Worm (Caenorhabditis elegans) whole organism, mixed stage, embryonic: ENCODE measurements around the gene sec-3.

Experiments
- M03D4.4 ChIP-seq: sonication (generic microtip); optimal IDR thresholded peaks from 2 replicates; lab custom pipeline; 2017; ENCODE audit warnings: mild to moderate bottlenecking, missing genetic modification characterization, missing compliant biosample characterization
- bed-3 ChIP-seq: fragments of 200-800 bp; sonication (Bioruptor generic); optimal IDR thresholded peaks from 3 replicates; lab custom pipeline; 2018; ENCODE audit warnings: mild to moderate bottlenecking, missing genetic modification characterization, moderate library complexity, missing compliant biosample characterization
- blmp-1 ChIP-seq: fragments of 150-350 bp; optimal IDR thresholded peaks from 2 replicates; lab custom pipeline; 2014; ENCODE audit warnings: missing biosample characterization, missing genetic modification characterization
- ceh-39 ChIP-seq: fragments of 150-350 bp; optimal IDR thresholded peaks from 2 replicates; lab custom pipeline; 2014; ENCODE audit warnings: missing biosample characterization, missing genetic modification characterization
- ceh-43 ChIP-seq: fragments of 200-800 bp; sonication (Bioruptor generic); optimal IDR thresholded peaks from 2 replicates; lab custom pipeline; 2018; ENCODE audit warnings: mild to moderate bottlenecking, missing genetic modification characterization, moderate library complexity, missing compliant biosample characterization
- ceh-83 ChIP-seq: fragments of 200-800 bp; sonication (Bioruptor generic); optimal IDR thresholded peaks from 2 replicates; lab custom pipeline; 2018; ENCODE audit warnings: mild to moderate bottlenecking, missing genetic modification characterization, missing compliant biosample characterization
- ces-1 ChIP-seq: fragments of 150-350 bp; optimal IDR thresholded peaks from 2 replicates; lab custom pipeline; 2014; ENCODE audit warnings: missing biosample characterization, missing genetic modification reagents, missing genetic modification characterization
- cnd-1 ChIP-seq: fragments of 200-800 bp; sonication (Bioruptor generic); optimal IDR thresholded peaks from 2 replicates; lab custom pipeline; 2018; ENCODE audit warnings: mild to moderate bottlenecking, missing genetic modification characterization, missing compliant biosample characterization
- drap-1 ChIP-seq: fragments of 200-800 bp; sonication (Bioruptor generic); optimal IDR thresholded peaks from 3 replicates; lab custom pipeline; 2018; ENCODE audit warnings: mild to moderate bottlenecking, missing genetic modification characterization, missing compliant biosample characterization
- elt-1 ChIP-seq: sonication (generic microtip); optimal IDR thresholded peaks from 2 replicates; lab custom pipeline; 2017; ENCODE audit warnings: missing genetic modification characterization, mild to moderate bottlenecking, missing compliant biosample characterization, antibody characterized with exemption, moderate library complexity, borderline replicate concordance; ENCODE audit not compliant: insufficient read depth
- elt-3 ChIP-seq: fragments of 150-350 bp; optimal IDR thresholded peaks from 2 replicates; lab custom pipeline; 2014; ENCODE audit warnings: missing biosample characterization, missing genetic modification characterization
- flh-1 ChIP-seq: fragments of 200-800 bp; sonication (Bioruptor generic); optimal IDR thresholded peaks from 2 replicates; lab custom pipeline; 2018; ENCODE audit warnings: mild to moderate bottlenecking, missing genetic modification characterization, moderate library complexity, missing compliant biosample characterization
- ham-2 ChIP-seq: fragments of 200-800 bp; sonication (Bioruptor generic); optimal IDR thresholded peaks from 2 replicates; lab custom pipeline; 2018; ENCODE audit warnings: mild to moderate bottlenecking, missing genetic modification characterization, missing compliant biosample characterization
- hlh-1 ChIP-seq: fragments of 150-350 bp; optimal IDR thresholded peaks from 2 replicates; lab custom pipeline; 2014; ENCODE audit warnings: missing biosample characterization, missing genetic modification reagents, missing genetic modification characterization
- lin-13 ChIP-seq: fragments of 150-350 bp; optimal IDR thresholded peaks from 2 replicates; lab custom pipeline; 2014; ENCODE audit warnings: missing biosample characterization, missing genetic modification characterization
- lin-32 ChIP-seq: fragments of 200-800 bp; sonication (Bioruptor generic); optimal IDR thresholded peaks from 2 replicates; lab custom pipeline; 2018; ENCODE audit warnings: mild to moderate bottlenecking, missing genetic modification characterization, missing compliant biosample characterization
- lsy-2 ChIP-seq: fragments of 150-350 bp; optimal IDR thresholded peaks from 2 replicates; lab custom pipeline; 2014; ENCODE audit warnings: missing biosample characterization, missing genetic modification characterization
- mab-5 ChIP-seq: fragments of 150-350 bp; optimal IDR thresholded peaks from 2 replicates; lab custom pipeline; 2014; ENCODE audit warnings: missing biosample characterization, missing genetic modification characterization
- mep-1 ChIP-seq: fragments of 150-350 bp; optimal IDR thresholded peaks from 2 replicates; lab custom pipeline; 2017; ENCODE audit warnings: missing biosample characterization, missing genetic modification reagents, missing genetic modification characterization, inconsistent platforms
- mls-2 ChIP-seq: sonication (generic microtip); optimal IDR thresholded peaks from 2 replicates; lab custom pipeline; 2016; ENCODE audit warnings: mild to moderate bottlenecking, missing genetic modification characterization, moderate library complexity, missing compliant biosample characterization
- nhr-12 ChIP-seq: fragments of 150-350 bp; optimal IDR thresholded peaks from 2 replicates; lab custom pipeline; 2014; ENCODE audit warnings: missing biosample characterization, missing genetic modification characterization
- nhr-2 ChIP-seq: fragments of 150-350 bp; optimal IDR thresholded peaks from 2 replicates; lab custom pipeline; 2014; ENCODE audit warnings: missing biosample characterization, missing genetic modification characterization
- nhr-237 ChIP-seq: fragments of 150-350 bp; optimal IDR thresholded peaks from 2 replicates; lab custom pipeline; 2014; ENCODE audit warnings: missing biosample characterization, missing genetic modification characterization
- nhr-28 ChIP-seq: fragments of 150-350 bp; optimal IDR thresholded peaks from 2 replicates; lab custom pipeline; 2014; ENCODE audit warnings: missing biosample characterization, missing genetic modification characterization
- nhr-76 ChIP-seq: sonication (generic microtip); optimal IDR thresholded peaks from 2 replicates; lab custom pipeline; 2017; ENCODE audit warnings: missing biosample characterization, missing genetic modification characterization
- pha-4 ChIP-seq: fragments of 150-350 bp; optimal IDR thresholded peaks from 2 replicates; lab custom pipeline; 2018; ENCODE audit warnings: missing biosample characterization, missing genetic modification reagents, missing genetic modification characterization
- sem-2 ChIP-seq: fragments of 200-800 bp; sonication (Bioruptor generic); optimal IDR thresholded peaks from 2 replicates; lab custom pipeline; 2018; ENCODE audit warnings: mild to moderate bottlenecking, missing genetic modification characterization, missing compliant biosample characterization
- snpc-4 ChIP-seq: fragments of 150-350 bp; optimal IDR thresholded peaks from 2 replicates; lab custom pipeline; 2014; ENCODE audit warnings: missing biosample characterization, missing genetic modification characterization
- sptf-1 ChIP-seq: sonication (generic microtip); optimal IDR thresholded peaks from 2 replicates; lab custom pipeline; 2017; ENCODE audit warnings: mild to moderate bottlenecking, missing genetic modification characterization, moderate library complexity, missing compliant biosample characterization
- tbx-8 ChIP-seq: fragments of 200-800 bp; sonication (Bioruptor generic); optimal IDR thresholded peaks from 2 replicates; lab custom pipeline; 2018; ENCODE audit warnings: mild to moderate bottlenecking, missing genetic modification characterization, moderate library complexity, missing compliant biosample characterization
- unc-120 ChIP-seq: sonication (generic microtip); optimal IDR thresholded peaks from 2 replicates; lab custom pipeline; 2017; ENCODE audit warnings: missing genetic modification characterization, missing compliant biosample characterization; ENCODE audit not compliant: poor library complexity, severe bottlenecking
- unc-39 ChIP-seq: fragments of 150-350 bp; optimal IDR thresholded peaks from 2 replicates; lab custom pipeline; 2014; ENCODE audit warnings: missing biosample characterization, missing genetic modification characterization
- unc-62 ChIP-seq: fragments of 150-350 bp; optimal IDR thresholded peaks from 2 replicates; lab custom pipeline; 2014; ENCODE audit warnings: missing biosample characterization, missing genetic modification reagents, missing genetic modification characterization
- zip-8 ChIP-seq: fragments of 150-350 bp; optimal IDR thresholded peaks from 2 replicates; lab custom pipeline; 2014; ENCODE audit warnings: missing biosample characterization, missing genetic modification characterization
- ztf-11 ChIP-seq: fragments of 150-350 bp; optimal IDR thresholded peaks from 2 replicates; lab custom pipeline; 2014; ENCODE audit warnings: missing biosample characterization, missing genetic modification characterization

sec-3 gene

DNA sequence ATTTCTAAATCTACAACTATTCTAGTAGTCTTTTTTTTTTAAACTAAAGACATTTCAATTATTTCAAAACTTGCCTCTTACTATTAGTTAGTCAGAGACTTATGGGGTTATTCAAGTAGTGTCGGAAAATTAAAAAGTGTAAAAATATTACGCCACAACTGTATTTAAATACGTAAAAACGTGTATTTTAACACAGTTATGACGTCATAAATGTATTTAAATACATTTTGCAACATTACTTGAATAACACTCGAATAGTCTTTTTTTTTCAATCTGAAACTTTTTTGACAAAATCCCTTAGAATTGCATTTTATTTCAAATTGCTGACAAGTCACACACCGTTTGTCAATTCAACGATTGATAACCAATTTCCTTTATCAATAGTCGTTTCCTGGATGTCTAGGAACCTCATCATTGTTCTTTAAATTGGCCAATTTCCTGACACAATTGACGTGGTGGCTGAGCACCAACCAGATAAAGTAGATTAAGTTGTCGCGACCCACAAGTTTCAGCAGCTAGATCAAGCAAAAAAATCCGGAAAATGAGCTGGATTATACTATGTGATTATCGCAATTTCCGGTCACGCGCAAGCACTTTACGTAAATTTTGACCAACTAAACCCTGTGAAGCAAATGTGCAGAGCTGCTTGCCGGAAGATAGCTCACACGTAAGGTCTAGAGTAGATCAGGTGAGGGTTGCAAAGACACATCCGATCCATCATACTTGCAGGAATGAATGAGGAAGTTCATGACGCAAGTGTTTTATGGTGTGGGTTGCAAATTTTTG is 40.1 kb upstream of the sec-3 start:
- TF ChIP-seq nhr-12 (tag; lab: Kevin White, UChicago) (no peak), unc-39 (tag; lab: Kevin White, UChicago) (no peak), nhr-2 (tag; lab: Kevin White, UChicago) (no peak), tbx-8 (GFP tag; lab: Kevin White, UChicago) (no peak), zip-8 (tag; lab: Kevin White, UChicago) (peak; percentile 97)

DNA sequence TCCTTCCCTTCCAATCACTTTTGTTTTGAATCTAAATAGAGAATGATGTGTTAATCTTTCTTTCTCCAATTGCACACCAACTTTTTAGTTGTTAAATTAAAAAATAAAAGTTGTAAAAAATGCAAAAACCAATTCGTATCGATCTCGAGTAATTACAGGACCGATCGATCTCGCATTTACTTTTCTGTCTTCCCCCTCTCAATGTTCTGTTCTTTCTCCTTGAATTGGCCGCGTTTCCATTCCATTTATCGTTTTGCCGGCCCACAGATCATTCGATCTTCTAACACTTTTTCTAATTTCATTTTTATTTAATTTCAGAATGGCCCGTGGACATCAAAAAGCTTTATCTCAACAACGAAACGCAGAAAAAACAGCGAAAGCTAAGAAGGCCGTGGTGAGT is 35.5 kb upstream of the sec-3 start, which contains the start of gene K10B3.1:
Gene K10B3.1, plus strand, starts transcription at position 301 of the 400 bp plus-strand sequence.
- no peak for TF ChIP-seq ceh-43
- TF ChIP-seq drap-1 (GFP tag; lab: Kevin White, UChicago): no peak
- TF ChIP-seq elt-3 (tag; lab: Kevin White, UChicago): no peak
- TF ChIP-seq ztf-11 (tag; lab: Kevin White, UChicago): no peak
- no peak for TF ChIP-seq lin-13 (tag; lab: Kevin White, UChicago)
- no peak for TF ChIP-seq blmp-1 (tag; lab: Kevin White, UChicago)
- no peak for TF ChIP-seq ceh-83 (GFP tag; lab: Kevin White, UChicago)
- TF ChIP-seq snpc-4 (tag; lab: Kevin White, UChicago): no peak
- TF ChIP-seq ces-1: no peak

DNA sequence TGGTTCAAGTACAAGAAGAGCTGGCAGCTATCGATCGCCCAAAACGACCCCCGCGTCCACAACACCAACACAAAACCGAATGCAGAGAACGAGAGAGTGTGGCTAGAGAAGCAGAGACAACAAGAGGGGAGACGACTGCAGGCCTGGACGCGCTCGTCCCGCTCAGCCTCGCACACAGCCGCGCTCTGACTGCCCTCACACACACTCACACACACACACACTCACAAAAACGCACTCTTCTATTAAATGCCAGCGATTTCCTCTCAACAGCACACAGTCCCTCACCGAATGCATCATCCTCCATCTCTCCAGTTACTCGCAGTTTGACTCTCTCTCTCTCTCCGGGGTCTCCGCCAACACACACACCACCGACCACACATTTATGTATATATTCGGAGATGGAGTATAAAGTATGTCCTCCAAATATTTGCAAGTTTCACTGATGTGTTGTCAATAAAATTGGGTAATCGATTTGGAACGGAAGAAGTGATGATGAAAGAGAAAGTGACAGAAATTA is 28.0 kb upstream of the sec-3 start:
- TF ChIP-seq unc-120 (peak; percentile 55), cnd-1 (tag; lab: Kevin White, UChicago) (peak; percentile 83), lsy-2 (tag; lab: Kevin White, UChicago) (peak; percentile 58), drap-1 (GFP tag; lab: Kevin White, UChicago) (peak; percentile 93), ceh-39 (tag; lab: Kevin White, UChicago) (peak; percentile 50), ztf-11 (tag; lab: Kevin White, UChicago) (peak; percentile 75), ceh-83 (GFP tag; lab: Kevin White, UChicago) (peak; percentile 44), pha-4 (tag; lab: Kevin White, UChicago) (peak; percentile 94), zip-8 (tag; lab: Kevin White, UChicago) (no peak), elt-3 (tag; lab: Kevin White, UChicago) (peak; percentile 61), sem-2 (GFP tag; lab: Kevin White, UChicago) (peak; percentile 35), blmp-1 (tag; lab: Kevin White, UChicago) (peak; percentile 86), lin-13 (tag; lab: Kevin White, UChicago) (peak; percentile 91), unc-62 (GFP tag; lab: Kevin White, UChicago) (peak; percentile 91), nhr-2 (tag; lab: Kevin White, UChicago) (no peak), mep-1 (peak; percentile 96), flh-1 (GFP tag; lab: Kevin White, UChicago) (no peak), M03D4.4 (peak; percentile 78), mab-5 (no peak), nhr-28 (tag; lab: Kevin White, UChicago) (no peak), sptf-1 (tag; lab: Kevin White, UChicago) (peak; percentile 88), nhr-237 (peak; percentile 93), nhr-76 (no peak), elt-1 (tag; lab: Kevin White, UChicago) (no peak), ham-2 (GFP tag; lab: Kevin White, UChicago) (peak; percentile 74), nhr-12 (tag; lab: Kevin White, UChicago) (no peak), unc-39 (tag; lab: Kevin White, UChicago) (peak; percentile 4), hlh-1 (tag; lab: Kevin White, UChicago) (peak; percentile 77), ces-1 (peak; percentile 93), ceh-43 (no peak), lin-32 (GFP tag; lab: Kevin White, UChicago) (peak; percentile 48), snpc-4 (tag; lab: Kevin White, UChicago) (no peak), mls-2 (peak; percentile 95), bed-3 (GFP tag; lab: Kevin White, UChicago) (no peak), tbx-8 (GFP tag; lab: Kevin White, UChicago) (peak; percentile 23)
